Fruit fly (Drosophila melanogaster): ENCODE measurements around the gene CG14968.
A peak's percentile ranks its signal among the peaks of the same experiment; 100 is the strongest.

Gene CG14968

dm6 chr3L:3319223-3319643 is 16.3 kb upstream of the CG14968 start, which contains the start of the genes PIG-C, CG12016 and Dpm2 (continued):
- TF ChIP-seq Neu2 (GFP tag; optimal IDR thresholded peaks at IDR 0.05; ENCODE audit: borderline replicate concordance) (no peak), CG11696 (GFP tag; IDR thresholded peaks at IDR 0.05) (no peak), ken (GFP tag; IDR thresholded peaks at IDR 0.05) (no peak), CG4424 (GFP tag; optimal IDR thresholded peaks at IDR 0.05) (peak; percentile 72), gcm (GFP tag; optimal IDR thresholded peaks at IDR 0.05) (peak; percentile 50), bigmax (GFP tag; optimal IDR thresholded peaks at IDR 0.05) (no peak), CG18262 (tag; optimal IDR thresholded peaks at IDR 0.05) (peak; percentile 55), Mes4 (GFP tag; optimal IDR thresholded peaks at IDR 0.05) (peak; percentile 41), CG30020 (tag; optimal IDR thresholded peaks at IDR 0.05) (peak; percentile 62), CG2199 (GFP tag; IDR thresholded peaks at IDR 0.05) (no peak), CG4360 (GFP tag; IDR thresholded peaks at IDR 0.05) (no peak), Jarid2 (GFP tag; optimal IDR thresholded peaks at IDR 0.05) (no peak), Kr (GFP tag; optimal IDR thresholded peaks at IDR 0.05) (no peak), trh (GFP tag; optimal IDR thresholded peaks at IDR 0.05) (peak; percentile 28), CG8944 (GFP tag; optimal IDR thresholded peaks at IDR 0.05) (peak; percentile 70), Drgx (GFP tag; IDR thresholded peaks at IDR 0.05) (no peak), CG12942 (GFP tag; optimal IDR thresholded peaks at IDR 0.05) (peak; percentile 42), CG10321 (GFP tag; IDR thresholded peaks at IDR 0.05) (no peak), slbo (GFP tag; IDR thresholded peaks at IDR 0.05) (peak; percentile 81), crol (GFP tag; IDR thresholded peaks at IDR 0.05) (no peak), br (optimal IDR thresholded peaks at IDR 0.05) (no peak), Stat92E (GFP tag; optimal IDR thresholded peaks at IDR 0.05) (no peak), C15 (GFP tag; IDR thresholded peaks at IDR 0.05) (0 out of 3 replicates have a peak, but pooled peaks have one; percentile 50), sna (GFP tag; IDR thresholded peaks at IDR 0.05; ENCODE audit: partially characterized antibody) (peak; percentile 97), unc-4 (GFP tag; IDR thresholded peaks at IDR 0.05; ENCODE audit: partially characterized antibody) (peak; percentile 98), Dek (tag; optimal IDR thresholded peaks at IDR 0.05) (peak; percentile 49), CG17802 (tag; optimal IDR thresholded peaks at IDR 0.05) (peak; percentile 18), tx (GFP tag; optimal IDR thresholded peaks at IDR 0.05) (peak; percentile 70), CG9797 (GFP tag; optimal IDR thresholded peaks at IDR 0.05) (peak; percentile 79), jumu (GFP tag; optimal IDR thresholded peaks at IDR 0.05) (peak; percentile 65), esg (GFP tag; conservative IDR thresholded peaks at IDR 0.05) (peak; percentile 68), gro (GFP tag; optimal IDR thresholded peaks at IDR 0.05) (peak; percentile 83), CG13624 (GFP tag; optimal IDR thresholded peaks at IDR 0.05) (peak; percentile 82), psq (GFP tag; optimal IDR thresholded peaks at IDR 0.05) (peak; percentile 5), CG16863 (GFP tag; optimal IDR thresholded peaks at IDR 0.05) (peak; percentile 63), dati (GFP tag; IDR thresholded peaks at IDR 0.05) (no peak), Bteb2 (GFP tag; optimal IDR thresholded peaks at IDR 0.05) (peak; percentile 69), CG6689 (GFP tag; IDR thresholded peaks at IDR 0.05) (peak; percentile 52; the same call in 1 of the 2 replicates), Sox100B (GFP tag; optimal IDR thresholded peaks at IDR 0.05) (no peak), CG30431 (GFP tag; optimal IDR thresholded peaks at IDR 0.05) (peak; percentile 19), CG7745 (tag; optimal IDR thresholded peaks at IDR 0.05) (no peak), btn (GFP tag; optimal IDR thresholded peaks at IDR 0.05) (no peak), Dip3 (GFP tag; optimal IDR thresholded peaks at IDR 0.05) (peak; percentile 48), da (GFP tag; optimal IDR thresholded peaks at IDR 0.05) (peak; percentile 31), Lhr (GFP tag; optimal IDR thresholded peaks at IDR 0.05) (peak; percentile 59), PHDP (tag; optimal IDR thresholded peaks at IDR 0.05) (peak; percentile 58), ewg (GFP tag; optimal IDR thresholded peaks at IDR 0.05) (peak; percentile 80), Meics (GFP tag; optimal IDR thresholded peaks at IDR 0.05) (no peak), lilli (GFP tag; optimal IDR thresholded peaks at IDR 0.05) (peak; percentile 89), CG10462 (GFP tag; optimal IDR thresholded peaks at IDR 0.05) (peak; percentile 49), dimm (GFP tag; IDR thresholded peaks at IDR 0.05) (no peak), luna (GFP tag; optimal IDR thresholded peaks at IDR 0.05) (peak; percentile 58)

Measured in whole organism, embryonic.